Worm (Caenorhabditis elegans): ENCODE results near the gene ZC239.6.

DNA sequence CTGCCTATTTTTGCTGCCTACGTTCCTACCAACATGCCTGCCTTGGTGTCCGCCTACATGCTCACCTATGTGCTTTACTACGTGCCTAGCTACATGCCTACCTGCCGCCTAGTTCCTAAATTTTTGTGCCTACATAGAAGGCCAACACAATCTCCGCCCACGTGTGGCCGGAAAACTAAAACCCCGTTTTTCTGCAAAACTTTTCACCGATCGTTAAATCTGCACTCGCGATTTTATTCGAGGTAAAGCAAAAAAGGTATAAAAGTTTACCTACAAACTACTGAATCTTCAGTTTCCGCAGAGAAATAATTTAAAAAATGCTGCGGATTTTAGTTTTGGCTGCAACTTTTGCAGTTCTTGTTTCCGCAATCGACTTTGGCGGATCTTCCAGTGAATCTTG lies 40.0 kb downstream of the ZC239.6 start, which contains the start of gene clec-124:
- TF ChIP-seq flt-1 (GFP tag; IDR thresholded peaks at IDR 0.05) (no peak), ztf-23 (GFP tag; IDR thresholded peaks at IDR 0.05) (no peak), cog-1 (tag; optimal IDR thresholded peaks at IDR 0.05) (no peak), tab-1 (GFP tag; IDR thresholded peaks at IDR 0.05) (no peak), T22C8.4 (GFP tag; IDR thresholded peaks at IDR 0.05) (no peak), klf-2 (GFP tag; conservative IDR thresholded peaks at IDR 0.05) (no peak), ztf-29 (GFP tag; IDR thresholded peaks at IDR 0.05) (no peak), ref-1 (GFP tag; conservative IDR thresholded peaks at IDR 0.05) (no peak)
